Fruit fly (Drosophila melanogaster) Kc167 (cell line): ENCODE results near the gene CG43057.

Source experiments
- psq ChIP-seq: fragments of >200 bp; optimal IDR thresholded peaks from 2 replicates; lab custom pipeline; 2017; ENCODE audit warnings: missing external identifiers
- ttk ChIP-seq: sonication (Bioruptor generic); optimal IDR thresholded peaks from 2 replicates; lab custom pipeline; 2017; ENCODE audit warnings: missing external identifiers

- TF ChIP-seq ttk (lab: Kevin White, UChicago) = no peak
- TF ChIP-seq psq (lab: Kevin White, UChicago) = no peak
These were observed 14.7 kb downstream of the CG43057 start for dm6 chr2L:8229134-8229533.
